Worm (Caenorhabditis elegans): ENCODE data around the gene pycr-1.

- TF ChIP-seq F57A8.1 (GFP tag; optimal IDR thresholded peaks at IDR 0.05) (no peak), Y95B8A.8 (GFP tag; IDR thresholded peaks at IDR 0.05) (no peak), F52B5.7 (tag; optimal IDR thresholded peaks at IDR 0.05) (no peak), sea-2 (GFP tag; IDR thresholded peaks at IDR 0.05) (no peak), snpc-4 (GFP tag; optimal IDR thresholded peaks at IDR 0.05) (no peak), snpc-4 (tag; optimal IDR thresholded peaks at IDR 0.05) (no peak), mxl-1 (tag; optimal IDR thresholded peaks at IDR 0.05) (no peak), atf-7 (tag; optimal IDR thresholded peaks at IDR 0.05) (no peak), F55B11.4 (tag; optimal IDR thresholded peaks at IDR 0.05; ENCODE audit: borderline replicate concordance, insufficient read depth) (no peak), him-1 (tag; optimal IDR thresholded peaks at IDR 0.05) (no peak), B0035.1 (tag; optimal IDR thresholded peaks at IDR 0.05) (no peak), rpc-1 (optimal IDR thresholded peaks at IDR 0.05) (no peak), rpc-1 (tag; optimal IDR thresholded peaks at IDR 0.05) (no peak), ekl-4 (GFP tag; IDR thresholded peaks at IDR 0.05) (no peak)
These were observed 30.9 kb downstream of the pycr-1 start for ce11 chrX:12177521-12177920.
